Fruit fly (Drosophila melanogaster) whole organism, pupa: ENCODE data around the gene CG12728.

Source experiments
- CG13204 ChIP-seq: fragments of 200-800 bp; sonication (Bioruptor generic); optimal IDR thresholded peaks from 2 replicates; lab custom pipeline; 2018; ENCODE audit warnings: missing biosample characterization, mild to moderate bottlenecking, missing genetic modification characterization, moderate library complexity
- Snoo ChIP-seq: fragments of 200-800 bp; sonication (Bioruptor generic); optimal IDR thresholded peaks from 3 replicates; lab custom pipeline; 2017; ENCODE audit warnings: missing biosample characterization, mild to moderate bottlenecking, missing genetic modification characterization, inconsistent platforms
- gl ChIP-seq: fragments of 200-800 bp; sonication (Bioruptor generic); optimal IDR thresholded peaks from 2 replicates; lab custom pipeline; 2018; ENCODE audit warnings: missing biosample characterization, mild to moderate bottlenecking, missing genetic modification characterization
- rn ChIP-seq: fragments of 200-800 bp; sonication (Bioruptor generic); IDR thresholded peaks from 2 replicates; pipeline ENCODE4 v1.3.6; 2022; ENCODE audit warnings: missing biosample characterization, missing genetic modification characterization

DNA sequence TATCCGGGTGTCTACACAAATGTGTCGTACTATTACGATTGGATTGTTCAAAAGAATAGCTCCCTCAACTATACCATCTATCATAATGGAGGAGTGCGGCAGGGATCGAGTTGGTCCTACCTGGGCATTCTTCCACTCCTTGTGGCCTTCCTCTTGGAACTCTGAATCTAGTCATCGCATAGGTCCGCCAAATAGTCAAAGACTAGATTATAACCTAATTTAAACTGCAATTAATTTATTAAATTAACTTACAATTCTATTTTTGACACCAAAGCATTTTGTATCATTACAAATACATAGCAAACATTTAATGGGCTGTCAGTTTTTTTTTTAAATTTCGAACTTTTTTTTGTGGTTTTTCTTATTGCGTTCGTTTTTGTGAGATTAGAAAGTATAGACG is 7.5 kb downstream of the CG12728 start, which contains the start of gene CG32755:
- no peak for TF ChIP-seq rn
- no peak for TF ChIP-seq gl (tag; lab: Kevin White, UChicago)
- TF ChIP-seq CG13204: no peak
- no peak for TF ChIP-seq Snoo
